Worm (Caenorhabditis elegans): ENCODE data around the gene ZK546.2.

DNA sequence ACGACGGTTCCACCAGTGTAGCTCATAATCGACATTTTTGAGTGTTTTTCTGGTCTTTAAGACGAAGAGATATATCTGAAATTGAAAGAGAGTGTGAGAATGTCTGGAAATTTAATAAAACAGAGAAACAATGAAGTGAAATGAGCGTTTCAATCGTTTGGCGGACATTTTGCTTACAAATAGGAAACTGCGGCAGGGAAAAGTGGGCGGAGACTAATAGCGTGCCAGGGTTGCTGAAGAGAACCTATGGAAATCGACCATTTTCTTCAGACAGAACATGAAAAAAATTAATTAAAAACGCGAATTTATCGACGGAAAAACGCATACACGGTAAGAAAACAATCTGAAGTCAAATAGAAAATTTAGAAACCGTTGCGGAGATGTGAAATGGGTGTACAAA is 9.5 kb downstream of the ZK546.2 start, which contains the start of gene pbs-3:
- TF ChIP-seq sptf-1 (tag; optimal IDR thresholded peaks at IDR 0.05): no peak
- no peak for TF ChIP-seq fos-1 (tag; optimal IDR thresholded peaks at IDR 0.05)
- peak; percentile 32 for TF ChIP-seq ama-1 (optimal IDR thresholded peaks at IDR 0.05)
- TF ChIP-seq ceh-88 (GFP tag; IDR thresholded peaks at IDR 0.05): no peak
- TF ChIP-seq C04F5.9 (tag; optimal IDR thresholded peaks at IDR 0.05): no peak
- no peak for TF ChIP-seq nhr-85 (tag)

All from whole organism, L1 larva.